Worm (Caenorhabditis elegans) whole organism, late embryonic: Measurements from ENCODE around the gene lec-9.

Source experiments
- ama-1 ChIP-seq: fragments of 150-350 bp; optimal IDR thresholded peaks from 2 replicates; lab custom pipeline; 2014
- ceh-19 ChIP-seq: fragments of 200-800 bp; sonication (Bioruptor generic); optimal IDR thresholded peaks from 2 replicates; lab custom pipeline; 2018; ENCODE audit warnings: mild to moderate bottlenecking, missing genetic modification characterization, missing compliant biosample characterization
- dve-1 ChIP-seq: sonication (generic microtip); optimal IDR thresholded peaks from 2 replicates; lab custom pipeline; 2017; ENCODE audit warnings: antibody characterized with exemption, mild to moderate bottlenecking, missing genetic modification characterization, missing compliant biosample characterization
- fkh-6 ChIP-seq: sonication (generic microtip); optimal IDR thresholded peaks from 2 replicates; lab custom pipeline; 2016; ENCODE audit warnings: missing genetic modification characterization, missing compliant biosample characterization
- nhr-11 ChIP-seq: fragments of 150-350 bp; optimal IDR thresholded peaks from 2 replicates; lab custom pipeline; 2014; ENCODE audit warnings: missing biosample characterization, missing genetic modification characterization
- pag-3 ChIP-seq: sonication (generic microtip); optimal IDR thresholded peaks from 2 replicates; lab custom pipeline; 2016; ENCODE audit warnings: missing compliant biosample characterization, missing genetic modification characterization, borderline replicate concordance
- pros-1 ChIP-seq: fragments of 150-350 bp; optimal IDR thresholded peaks from 2 replicates; lab custom pipeline; 2014; ENCODE audit warnings: missing biosample characterization, missing genetic modification reagents, missing genetic modification characterization

DNA sequence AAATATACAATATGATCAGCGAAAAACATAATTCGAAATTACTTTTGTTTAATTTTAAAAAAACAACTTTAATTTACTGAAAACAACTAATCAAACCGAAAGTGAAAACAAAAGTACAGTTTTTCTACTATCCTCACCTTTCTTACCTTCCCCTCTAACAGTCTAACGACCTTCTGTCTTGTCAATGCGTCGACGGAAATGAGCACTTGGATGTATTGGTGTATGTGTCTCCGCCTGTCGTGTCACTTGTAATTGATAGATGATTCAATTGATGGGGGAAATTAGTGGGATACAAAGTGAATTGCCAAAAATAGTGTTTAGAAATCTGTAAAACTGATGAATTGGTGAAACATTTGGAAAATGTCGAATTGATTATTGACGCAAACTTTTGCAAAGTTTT, 36.9 kb upstream of the lec-9 start, which contains the start of gene F31A3.5:
- no peak for TF ChIP-seq dve-1
- no peak for TF ChIP-seq nhr-11 (tag; lab: Kevin White, UChicago)
- TF ChIP-seq ceh-19 (GFP tag; lab: Kevin White, UChicago): no peak
- TF ChIP-seq fkh-6: no peak
- no peak for TF ChIP-seq pag-3 (tag; lab: Kevin White, UChicago)
- no peak for TF ChIP-seq pros-1 (tag; lab: Kevin White, UChicago)
- no peak for TF ChIP-seq ama-1
